Fruit fly (Drosophila melanogaster): ENCODE measurements around the gene eRF1.

Gene eRF1

DNA sequence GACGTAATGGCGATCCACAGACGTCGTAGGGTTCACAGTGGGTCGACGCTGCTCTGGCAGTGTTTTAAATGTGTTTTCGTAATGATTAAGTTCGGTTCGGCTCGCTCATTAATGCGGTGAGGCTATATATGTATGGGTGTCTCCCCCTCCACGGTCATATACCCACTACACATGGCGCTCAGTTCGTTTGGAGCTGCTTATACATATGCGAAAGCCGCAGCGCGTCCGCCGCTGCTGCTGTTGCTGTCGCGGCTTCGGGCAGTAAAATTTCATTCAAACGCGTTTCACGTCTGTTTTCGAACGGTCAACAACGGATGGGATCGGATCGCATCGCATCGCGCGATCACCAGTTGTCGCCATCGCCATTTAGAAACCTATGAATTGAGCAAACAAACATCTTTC is 37.8 kb downstream of the eRF1 start (continued):
- TF ChIP-seq vvl (GFP tag; IDR thresholded peaks at IDR 0.05) (peak; percentile 74), Dbx (GFP tag; IDR thresholded peaks at IDR 0.05) (no peak), Aef1 (GFP tag; IDR thresholded peaks at IDR 0.05) (no peak), CG5180 (GFP tag; optimal IDR thresholded peaks at IDR 0.05) (peak; percentile 89), trh (GFP tag; optimal IDR thresholded peaks at IDR 0.05) (no peak), aop (GFP tag; IDR thresholded peaks at IDR 0.05) (no peak), CG6791 (GFP tag; IDR thresholded peaks at IDR 0.05; ENCODE audit: partially characterized antibody) (no peak), CG7963 (GFP tag; IDR thresholded peaks at IDR 0.05; ENCODE audit: partially characterized antibody) (no peak), CG34224 (GFP tag; IDR thresholded peaks at IDR 0.05; ENCODE audit: partially characterized antibody) (no peak), HHEX (GFP tag; optimal IDR thresholded peaks at IDR 0.05) (no peak), CG15514 (GFP tag; optimal IDR thresholded peaks at IDR 0.05) (peak; percentile 14), sc (optimal IDR thresholded peaks at IDR 0.05) (no peak), sc (GFP tag; optimal IDR thresholded peaks at IDR 0.05) (no peak), CG34376 (GFP tag; optimal IDR thresholded peaks at IDR 0.05) (peak; percentile 31), vnd (GFP tag; IDR thresholded peaks at IDR 0.05; ENCODE audit: partially characterized antibody) (no peak), lbe (GFP tag; optimal IDR thresholded peaks at IDR 0.05) (no peak), CG16863 (GFP tag; optimal IDR thresholded peaks at IDR 0.05) (no peak), CG10543 (GFP tag; optimal IDR thresholded peaks at IDR 0.05) (peak; percentile 77), ranshi (GFP tag; IDR thresholded peaks at IDR 0.05) (0 out of 2 replicates have a peak, but pooled peaks have one; percentile 14), CG30431 (GFP tag; optimal IDR thresholded peaks at IDR 0.05) (no peak), CG2678 (tag; optimal IDR thresholded peaks at IDR 0.05) (peak; percentile 4), Opbp (GFP tag; IDR thresholded peaks at IDR 0.05; ENCODE audit: partially characterized antibody) (no peak), Fer3 (tag; optimal IDR thresholded peaks at IDR 0.05) (no peak), Rfx (GFP tag; IDR thresholded peaks at IDR 0.05) (0 out of 2 replicates have a peak, but pooled peaks have one; percentile 27), Lpt (GFP tag; optimal IDR thresholded peaks at IDR 0.05) (no peak)

DNA sequence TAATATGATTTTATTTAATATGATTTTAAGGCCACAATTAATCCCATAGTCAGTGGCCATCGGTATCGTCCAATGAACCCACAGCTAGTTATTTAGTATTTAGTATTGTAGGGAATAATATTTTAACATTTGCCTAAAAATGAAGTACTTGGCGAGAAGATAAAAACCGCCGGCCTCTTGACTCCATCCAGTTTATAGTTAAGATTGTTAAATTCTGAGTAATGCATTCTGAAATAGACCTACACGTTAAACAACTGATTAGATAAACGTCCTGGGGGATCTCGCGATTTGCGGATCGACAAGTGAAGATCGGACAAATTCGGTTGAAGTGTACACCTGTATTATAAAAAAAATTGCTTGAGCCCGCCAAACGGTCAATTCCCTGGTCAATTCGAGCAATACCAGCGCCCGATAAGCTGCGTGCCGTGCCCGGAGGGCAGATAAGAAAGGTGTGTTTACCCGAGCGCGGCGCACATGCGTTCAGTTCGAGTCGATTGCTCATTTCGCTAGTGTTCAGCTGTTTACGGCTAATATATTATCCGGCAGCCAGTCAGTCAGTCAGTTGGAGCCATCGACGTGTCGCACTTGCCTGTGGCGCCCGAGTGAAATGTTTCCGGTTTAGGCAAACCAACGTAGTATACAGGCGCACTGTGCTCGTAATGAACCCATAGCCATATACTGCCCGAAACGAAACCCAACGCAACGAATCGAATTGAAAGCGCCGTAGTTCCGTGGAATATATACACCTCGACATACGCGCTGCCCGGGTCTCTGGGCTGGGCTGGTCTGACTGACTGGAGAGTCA is 39.1 kb downstream of the eRF1 start:
- TF ChIP-seq CG16863 (GFP tag; optimal IDR thresholded peaks at IDR 0.05): no peak
- no peak for TF ChIP-seq Rx (GFP tag; IDR thresholded peaks at IDR 0.05)
- no peak for TF ChIP-seq CG9727 (GFP tag; optimal IDR thresholded peaks at IDR 0.05)
- no peak for TF ChIP-seq Ssrp (tag; optimal IDR thresholded peaks at IDR 0.05)
- no peak for TF ChIP-seq CG33557 (GFP tag; optimal IDR thresholded peaks at IDR 0.05)
- 0 out of 2 replicates have a peak, but pooled peaks have one; percentile 11 for TF ChIP-seq E2f2 (GFP tag; IDR thresholded peaks at IDR 0.05)
- no peak for TF ChIP-seq Dll (GFP tag; IDR thresholded peaks at IDR 0.05; ENCODE audit: partially characterized antibody)
- TF ChIP-seq da (GFP tag; optimal IDR thresholded peaks at IDR 0.05): no peak
- no peak for TF ChIP-seq CG3995 (GFP tag; optimal IDR thresholded peaks at IDR 0.05)
- TF ChIP-seq fd102C (GFP tag; optimal IDR thresholded peaks at IDR 0.05): no peak
- TF ChIP-seq Dp (GFP tag; optimal IDR thresholded peaks at IDR 0.05): no peak
- TF ChIP-seq CG10979 (tag; optimal IDR thresholded peaks at IDR 0.05): no peak
- no peak for TF ChIP-seq Lim3 (GFP tag; IDR thresholded peaks at IDR 0.05)
- no peak for TF ChIP-seq nerfin-1 (tag; optimal IDR thresholded peaks at IDR 0.05)
- no peak for TF ChIP-seq CG6175 (GFP tag; IDR thresholded peaks at IDR 0.05)
- TF ChIP-seq CG12769 (tag; optimal IDR thresholded peaks at IDR 0.05): peak; percentile 3
- TF ChIP-seq Fer3 (tag; optimal IDR thresholded peaks at IDR 0.05): no peak
- no peak for TF ChIP-seq Scr (GFP tag; IDR thresholded peaks at IDR 0.05; ENCODE audit: partially characterized antibody)
- TF ChIP-seq Ada2b (GFP tag; IDR thresholded peaks at IDR 0.05): no peak
- no peak for TF ChIP-seq zen (tag; optimal IDR thresholded peaks at IDR 0.05)
- TF ChIP-seq CG3726 (GFP tag; IDR thresholded peaks at IDR 0.05): no peak
- no peak for TF ChIP-seq fru (optimal IDR thresholded peaks at IDR 0.05)
- no peak for TF ChIP-seq CG10959 (GFP tag; IDR thresholded peaks at IDR 0.05)
- TF ChIP-seq CG5953 (GFP tag; IDR thresholded peaks at IDR 0.05): no peak
- 0 out of 3 replicates have a peak, but pooled peaks have one; percentile 28 for TF ChIP-seq dysf (GFP tag; IDR thresholded peaks at IDR 0.05)
- peak; percentile 67 for TF ChIP-seq CG34376 (GFP tag; optimal IDR thresholded peaks at IDR 0.05)
- TF ChIP-seq CG8290 (GFP tag; optimal IDR thresholded peaks at IDR 0.05): no peak
- peak in 1 of 2 experiments; percentile 30 for TF ChIP-seq CG8290 (tag; optimal IDR thresholded peaks at IDR 0.05)

Data from whole organism, embryonic.